Worm (Caenorhabditis elegans) whole organism, L1 larva: Measurements from ENCODE around the gene srx-36.

ENCODE experiments used
- ceh-8 ChIP-seq: fragments of 200-800 bp; sonication (Bioruptor generic); optimal IDR thresholded peaks from 2 replicates; lab custom pipeline; 2018; ENCODE audit warnings: mild to moderate bottlenecking, missing genetic modification characterization, moderate library complexity, missing compliant biosample characterization
- fos-1 ChIP-seq: fragments of 150-350 bp; optimal IDR thresholded peaks from 2 replicates; lab custom pipeline; 2014; ENCODE audit warnings: missing biosample characterization, missing genetic modification characterization
- lin-39 ChIP-seq: fragments of 150-350 bp; optimal IDR thresholded peaks from 2 replicates; lab custom pipeline; 2014; ENCODE audit warnings: missing biosample characterization, missing genetic modification reagents, missing genetic modification characterization
- nhr-12 ChIP-seq: sonication (generic microtip); optimal IDR thresholded peaks from 2 replicates; lab custom pipeline; 2017; ENCODE audit warnings: missing biosample characterization, missing genetic modification characterization
- nhr-237 ChIP-seq: fragments of 150-350 bp; optimal IDR thresholded peaks from 2 replicates; lab custom pipeline; 2014; ENCODE audit warnings: missing biosample characterization, missing genetic modification characterization
- nhr-77 ChIP-seq: fragments of 150-350 bp; optimal IDR thresholded peaks from 2 replicates; lab custom pipeline; 2014; ENCODE audit warnings: missing biosample characterization, missing genetic modification characterization
- pqm-1 ChIP-seq: sonication (generic microtip); optimal IDR thresholded peaks from 3 replicates; lab custom pipeline; 2017; ENCODE audit warnings: missing biosample characterization, missing genetic modification characterization
- unc-98 ChIP-seq: fragments of 200-800 bp; sonication (Bioruptor generic); IDR thresholded peaks from 2 replicates; pipeline ENCODE4 v1.3.6; 2022; ENCODE audit warnings: missing genetic modification characterization, missing compliant biosample characterization
- zag-1 ChIP-seq: fragments of 150-350 bp; optimal IDR thresholded peaks from 2 replicates; lab custom pipeline; 2014; ENCODE audit warnings: missing biosample characterization, missing genetic modification characterization

DNA sequence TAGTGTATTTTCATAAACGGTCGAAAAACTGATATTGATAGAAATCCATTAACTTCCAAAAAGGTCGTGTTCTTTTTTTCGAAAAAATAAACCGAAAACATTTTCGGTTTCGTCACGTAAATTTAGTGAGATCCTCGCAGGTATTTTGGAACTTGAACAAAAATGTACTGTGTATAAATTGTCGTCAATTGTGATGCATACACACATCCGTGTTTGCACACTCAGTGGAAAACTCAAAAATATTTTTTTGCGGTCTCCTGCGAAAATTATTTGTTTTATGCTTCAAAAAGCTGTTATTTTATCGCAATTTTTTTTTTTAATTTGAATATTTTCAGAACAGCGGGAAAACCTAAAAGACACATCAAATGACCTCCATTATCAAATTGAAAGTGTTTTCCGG is 48.0 kb upstream of the srx-36 start, which contains the start of gene cpsf-2:
- TF ChIP-seq pqm-1: no peak
- TF ChIP-seq nhr-237: no peak
- no peak for TF ChIP-seq fos-1
- TF ChIP-seq nhr-77: no peak
- no peak for TF ChIP-seq unc-98 (GFP tag; lab: Robert Waterston, UW)
- no peak for TF ChIP-seq ceh-8 (GFP tag; lab: Kevin White, UChicago)
- TF ChIP-seq lin-39 (tag; lab: Kevin White, UChicago): no peak
- TF ChIP-seq zag-1 (tag; lab: Kevin White, UChicago): no peak
- no peak for TF ChIP-seq nhr-12 (tag; lab: Kevin White, UChicago)
